Worm (Caenorhabditis elegans): ENCODE measurements around the gene B0280.7.

B0280.7 gene

ce11 chrIII:7087691-7088323, 23.9 kb downstream of the B0280.7 start, which contains the start of gene fubl-2 (continued):
- TF ChIP-seq pax-3 (tag; optimal IDR thresholded peaks at IDR 0.05) (peak; percentile 62), mab-9 (GFP tag; IDR thresholded peaks at IDR 0.05) (no peak), zag-1 (tag; optimal IDR thresholded peaks at IDR 0.05) (no peak), nhr-20 (tag; optimal IDR thresholded peaks at IDR 0.05) (peak; percentile 74), jun-1 (tag; optimal IDR thresholded peaks at IDR 0.05) (no peak), unc-98 (GFP tag; IDR thresholded peaks at IDR 0.05) (no peak; the same call in 1 of the 2 replicates), lir-3 (tag; optimal IDR thresholded peaks at IDR 0.05; ENCODE audit: poor library complexity) (peak; percentile 86), skn-1 (tag; optimal IDR thresholded peaks at IDR 0.05) (peak; percentile 6), tbx-2 (tag; optimal IDR thresholded peaks at IDR 0.05) (peak; percentile 67), ces-1 (GFP tag; optimal IDR thresholded peaks at IDR 0.05) (no peak), zip-4 (GFP tag; optimal IDR thresholded peaks at IDR 0.05) (no peak), nhr-76 (tag; optimal IDR thresholded peaks at IDR 0.05) (no peak), dpl-1 (GFP tag; optimal IDR thresholded peaks at IDR 0.05) (peak; percentile 53 to 71 (median 54)), nhr-90 (tag; optimal IDR thresholded peaks at IDR 0.05; ENCODE audit: poor library complexity) (peak; percentile 72), C04F5.9 (tag; optimal IDR thresholded peaks at IDR 0.05) (peak; percentile 45), C16A3.4 (tag; optimal IDR thresholded peaks at IDR 0.05) (peak; percentile 43), lsy-2 (tag; optimal IDR thresholded peaks at IDR 0.05) (peak; percentile 76 to 77), grh-1 (GFP tag; IDR thresholded peaks at IDR 0.05) (no peak), ztf-11 (tag; optimal IDR thresholded peaks at IDR 0.05) (peak in 1 of 2 experiments; percentile 68), lin-13 (GFP tag; optimal IDR thresholded peaks at IDR 0.05) (peak; percentile 32), fkh-4 (tag; optimal IDR thresholded peaks at IDR 0.05; ENCODE audit: borderline replicate concordance) (peak; percentile 54), xbp-1 (tag; optimal IDR thresholded peaks at IDR 0.05) (peak; percentile 74), alr-1 (tag; optimal IDR thresholded peaks at IDR 0.05; ENCODE audit: borderline replicate concordance) (no peak), snu-23 (GFP tag; optimal IDR thresholded peaks at IDR 0.05) (peak; percentile 71), nhr-28 (tag; optimal IDR thresholded peaks at IDR 0.05) (no peak), mef-2 (tag; optimal IDR thresholded peaks at IDR 0.05) (no peak), Y116A8C.19 (tag; optimal IDR thresholded peaks at IDR 0.05; ENCODE audit: borderline replicate concordance) (no peak), nhr-19 (GFP tag; conservative IDR thresholded peaks at IDR 0.05) (peak; percentile 62), F16B12.6 (tag; optimal IDR thresholded peaks at IDR 0.05) (peak; percentile 0), ama-1 (optimal IDR thresholded peaks at IDR 0.05) (no peak), ceh-90 (tag; optimal IDR thresholded peaks at IDR 0.05) (peak; percentile 52), nhr-12 (tag; optimal IDR thresholded peaks at IDR 0.05) (no peak)

DNA sequence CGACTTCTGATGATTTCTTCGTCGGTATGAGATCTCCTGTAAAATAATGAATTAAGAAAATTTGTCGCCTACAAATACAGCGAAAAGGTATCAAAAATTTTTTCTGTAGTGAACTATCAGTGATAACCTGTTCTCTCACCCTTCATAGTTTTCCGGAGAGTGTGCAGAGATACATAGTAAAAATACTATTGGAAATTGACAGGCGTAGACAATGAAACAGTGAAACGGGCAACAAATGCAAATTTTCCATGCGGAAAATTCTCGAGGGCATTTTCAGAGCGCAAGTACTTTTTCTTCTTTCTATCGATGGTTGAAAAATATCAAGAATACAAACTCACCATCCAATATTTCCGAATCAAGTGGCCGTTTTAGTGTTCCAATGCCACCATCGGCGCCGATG, 24.5 kb downstream of the B0280.7 start:
- TF ChIP-seq ceh-90 (tag; optimal IDR thresholded peaks at IDR 0.05), result no peak
- TF ChIP-seq irx-1 (tag; optimal IDR thresholded peaks at IDR 0.05), result no peak
- TF ChIP-seq lir-3 (tag; optimal IDR thresholded peaks at IDR 0.05; ENCODE audit: poor library complexity), result no peak
- no peak for TF ChIP-seq hlh-4 (tag; optimal IDR thresholded peaks at IDR 0.05)
- no peak for TF ChIP-seq lin-15B (tag; optimal IDR thresholded peaks at IDR 0.05)
- no peak for TF ChIP-seq ama-1 (optimal IDR thresholded peaks at IDR 0.05)
- no peak for TF ChIP-seq egl-27 (tag; optimal IDR thresholded peaks at IDR 0.05)
- no peak for TF ChIP-seq ceh-88 (GFP tag; IDR thresholded peaks at IDR 0.05)
- TF ChIP-seq lsy-2 (tag; optimal IDR thresholded peaks at IDR 0.05), result no peak
- no peak for TF ChIP-seq zag-1 (tag; optimal IDR thresholded peaks at IDR 0.05)
- no peak for TF ChIP-seq pax-3 (tag; optimal IDR thresholded peaks at IDR 0.05)
- TF ChIP-seq lin-35 (GFP tag; optimal IDR thresholded peaks at IDR 0.05), result peak in 1 of 2 experiments; percentile 32
- TF ChIP-seq nhr-20 (tag; optimal IDR thresholded peaks at IDR 0.05), result no peak
- TF ChIP-seq lin-14 (GFP tag; optimal IDR thresholded peaks at IDR 0.05), result no peak
- peak in 1 of 2 experiments; percentile 13 for TF ChIP-seq efl-1 (optimal IDR thresholded peaks at IDR 0.05)
- TF ChIP-seq efl-1 (GFP tag; optimal IDR thresholded peaks at IDR 0.05 in 1 of 2), result peak in 1 of 2 experiments; percentile 91
- no peak for TF ChIP-seq nhr-84 (tag; optimal IDR thresholded peaks at IDR 0.05)
- TF ChIP-seq mab-9 (GFP tag; IDR thresholded peaks at IDR 0.05), result no peak
